Worm (Caenorhabditis elegans) whole organism, L1 larva: ENCODE results near the gene dpy-23.
A peak's percentile ranks its signal among the peaks of the same experiment; 100 is the strongest.

Source experiments
- alr-1 ChIP-seq: fragments of 200-800 bp; sonication (Bioruptor generic); optimal IDR thresholded peaks from 2 replicates; lab custom pipeline; 2018; ENCODE audit warnings: borderline replicate concordance, mild to moderate bottlenecking, missing genetic modification characterization, missing compliant biosample characterization
- aly-2 ChIP-seq: fragments of 150-350 bp; optimal IDR thresholded peaks from 2 replicates; lab custom pipeline; 2014; ENCODE audit warnings: missing biosample characterization, missing genetic modification characterization
- ces-1 ChIP-seq: fragments of 150-350 bp; optimal IDR thresholded peaks from 2 replicates; lab custom pipeline; 2014; ENCODE audit warnings: missing biosample characterization, missing genetic modification reagents, missing genetic modification characterization
- jun-1 ChIP-seq: fragments of 150-350 bp; optimal IDR thresholded peaks from 2 replicates; lab custom pipeline; 2014; ENCODE audit warnings: missing biosample characterization, missing genetic modification reagents, missing genetic modification characterization
- lin-13 ChIP-seq: fragments of 150-350 bp; optimal IDR thresholded peaks from 2 replicates; lab custom pipeline; 2014; ENCODE audit warnings: missing biosample characterization, missing genetic modification reagents, missing genetic modification characterization
- nhr-28 ChIP-seq: fragments of 150-350 bp; optimal IDR thresholded peaks from 2 replicates; lab custom pipeline; 2014; ENCODE audit warnings: missing biosample characterization, missing genetic modification characterization
- nhr-84 ChIP-seq: sonication (generic microtip); optimal IDR thresholded peaks from 2 replicates; lab custom pipeline; 2017; ENCODE audit warnings: missing biosample characterization, missing genetic modification characterization
- nhr-90 ChIP-seq: sonication (generic microtip); optimal IDR thresholded peaks from 2 replicates; lab custom pipeline; 2016; ENCODE audit warnings: mild to moderate bottlenecking, missing genetic modification characterization, missing compliant biosample characterization; ENCODE audit not compliant: poor library complexity
- snpc-4 ChIP-seq: fragments of 150-350 bp; optimal IDR thresholded peaks from 2 replicates; lab custom pipeline; 2014; ENCODE audit warnings: missing biosample characterization, missing genetic modification characterization
- unc-30 ChIP-seq: sonication (generic microtip); optimal IDR thresholded peaks from 2 replicates; lab custom pipeline; 2017; ENCODE audit warnings: missing biosample characterization, missing genetic modification characterization

ce11 chrX:4395073-4395850, 6.1 kb downstream of the dpy-23 start:
- TF ChIP-seq ces-1: no peak
- no peak for TF ChIP-seq unc-30 (tag; lab: Kevin White, UChicago)
- no peak for TF ChIP-seq alr-1 (tag; lab: Kevin White, UChicago)
- no peak for TF ChIP-seq aly-2 (tag; lab: Kevin White, UChicago)
- TF ChIP-seq jun-1: peak; percentile 83
- peak; percentile 39 for TF ChIP-seq snpc-4 (tag; lab: Kevin White, UChicago)
- no peak for TF ChIP-seq nhr-28
- TF ChIP-seq nhr-84 (tag; lab: Kevin White, UChicago): no peak
- TF ChIP-seq lin-13 (GFP tag; lab: Kevin White, UChicago): no peak
- TF ChIP-seq nhr-90: peak; percentile 88
